Worm (Caenorhabditis elegans) whole organism, L4/young adult: Measurements from ENCODE around the gene mett-10.

Source experiments
- W03F9.2 ChIP-seq: fragments of 150-350 bp; optimal IDR thresholded peaks from 2 replicates; lab custom pipeline; 2014; ENCODE audit warnings: missing biosample characterization, missing genetic modification characterization
- dao-5 ChIP-seq: sonication (generic microtip); optimal IDR thresholded peaks from 2 replicates; lab custom pipeline; 2016; ENCODE audit warnings: missing genotype, missing genetic modification characterization, moderate library complexity, missing compliant biosample characterization
- him-1 ChIP-seq: sonication (generic microtip); optimal IDR thresholded peaks from 2 replicates; lab custom pipeline; 2016; ENCODE audit warnings: missing genotype, missing genetic modification reagents, missing genetic modification characterization, missing compliant biosample characterization

DNA sequence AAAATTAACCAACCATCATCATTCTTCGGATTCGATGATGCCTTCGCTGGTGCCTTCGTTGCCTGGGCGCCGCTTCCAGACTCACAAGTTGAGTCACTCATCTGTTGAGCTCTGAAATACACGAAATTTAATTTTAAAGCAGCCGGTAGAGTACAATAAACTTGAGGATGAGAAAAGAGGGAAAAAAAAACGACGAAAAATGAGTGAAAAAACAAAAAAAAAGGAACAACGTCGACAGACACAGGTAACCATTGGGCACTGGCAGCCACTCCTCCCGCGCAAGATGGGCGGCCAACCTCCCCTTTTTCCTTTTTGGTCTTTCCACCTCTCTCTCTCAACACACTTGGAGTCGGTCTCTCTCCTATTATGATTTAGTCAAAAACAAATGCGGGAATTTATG lies 31.9 kb downstream of the mett-10 start, which contains the start of gene K08E5.1:
- TF ChIP-seq W03F9.2 (tag; lab: Kevin White, UChicago) (no peak), him-1 (tag; lab: Kevin White, UChicago) (no peak), dao-5 (tag; lab: Kevin White, UChicago) (no peak)
